Fruit fly (Drosophila melanogaster): ENCODE data around the gene Tlk.

dm6 chrX:3684809-3685533 lies 34.8 kb upstream of the Tlk start:
- TF ChIP-seq gl (tag; optimal IDR thresholded peaks at IDR 0.05) (no peak), CG9948 (tag; optimal IDR thresholded peaks at IDR 0.05) (peak; percentile 92), CG14655 (GFP tag; optimal IDR thresholded peaks at IDR 0.05) (peak; percentile 81), CG17806 (tag; optimal IDR thresholded peaks at IDR 0.05) (peak; percentile 71), EcR (GFP tag; optimal IDR thresholded peaks at IDR 0.05) (no peak), Ets98B (GFP tag; IDR thresholded peaks at IDR 0.05) (no peak), CG34367 (tag; optimal IDR thresholded peaks at IDR 0.05) (peak; percentile 74), CG10348 (GFP tag; IDR thresholded peaks at IDR 0.05) (no peak), Pif1A (GFP tag; optimal IDR thresholded peaks at IDR 0.05) (peak; percentile 65), D1 (tag; optimal IDR thresholded peaks at IDR 0.05) (peak; percentile 64)

Data from whole organism, pupa.